Fruit fly (Drosophila melanogaster): ENCODE data around the gene CG14260.

- no peak for TF ChIP-seq Myc (optimal IDR thresholded peaks at IDR 0.05)
- TF ChIP-seq Sin3A (optimal IDR thresholded peaks at IDR 0.05): no peak
- TF ChIP-seq ttk (optimal IDR thresholded peaks at IDR 0.05): no peak
- no peak for TF ChIP-seq h (optimal IDR thresholded peaks at IDR 0.05)
- no peak for TF ChIP-seq psq (optimal IDR thresholded peaks at IDR 0.05)
- no peak for TF ChIP-seq insv (optimal IDR thresholded peaks at IDR 0.05)
Observed at dm6 chr3R:27233398-27233797, 31.9 kb upstream of the CG14260 start, which contains the start of gene CG31068.
